Fruit fly (Drosophila melanogaster): Measurements from ENCODE around the gene CG31029.
A peak's percentile ranks its signal among the peaks of the same experiment; 100 is the strongest.

CG31029 gene

DNA sequence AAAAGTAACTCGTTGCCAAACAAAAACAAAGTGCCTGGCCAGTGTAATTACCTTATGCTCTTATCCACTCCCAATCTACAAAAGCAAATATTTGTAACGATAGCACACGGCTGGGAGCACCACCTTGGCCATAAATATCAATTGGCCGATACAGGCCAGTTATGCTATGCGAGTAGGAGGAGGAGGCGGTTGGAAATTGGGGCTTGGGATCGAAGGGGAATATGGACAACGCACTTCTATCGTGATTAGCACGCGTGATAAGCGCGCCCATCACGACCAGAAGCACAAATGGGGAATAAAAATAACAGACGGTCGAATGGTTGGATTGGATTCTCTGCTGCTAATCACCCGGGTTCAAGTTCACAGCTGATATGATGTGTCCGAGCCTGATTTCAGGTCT, 25.6 kb downstream of the CG31029 start:
- no peak for TF ChIP-seq ey (GFP tag; optimal IDR thresholded peaks at IDR 0.05)
- no peak for TF ChIP-seq GATAd (GFP tag; optimal IDR thresholded peaks at IDR 0.05)
- no peak for TF ChIP-seq Hnf4 (GFP tag; optimal IDR thresholded peaks at IDR 0.05)
- no peak for TF ChIP-seq Myc (optimal IDR thresholded peaks at IDR 0.05)
- TF ChIP-seq br (GFP tag; optimal IDR thresholded peaks at IDR 0.05), result no peak
- TF ChIP-seq tai (GFP tag; optimal IDR thresholded peaks at IDR 0.05), result no peak
- TF ChIP-seq HLH106 (tag; optimal IDR thresholded peaks at IDR 0.05), result no peak
- no peak for TF ChIP-seq Dif (GFP tag; optimal IDR thresholded peaks at IDR 0.05; ENCODE audit: partially characterized antibody)
- TF ChIP-seq dl (GFP tag; optimal IDR thresholded peaks at IDR 0.05; ENCODE audit: insufficient read depth in 1 of 2, partially characterized antibody in 2 of 2), result no peak
- no peak for TF ChIP-seq h (GFP tag; optimal IDR thresholded peaks at IDR 0.05)
- no peak for TF ChIP-seq brk (GFP tag; optimal IDR thresholded peaks at IDR 0.05)
- TF ChIP-seq N (GFP tag; optimal IDR thresholded peaks at IDR 0.05), result no peak
- no peak for TF ChIP-seq dmrt93B (GFP tag; optimal IDR thresholded peaks at IDR 0.05)

DNA sequence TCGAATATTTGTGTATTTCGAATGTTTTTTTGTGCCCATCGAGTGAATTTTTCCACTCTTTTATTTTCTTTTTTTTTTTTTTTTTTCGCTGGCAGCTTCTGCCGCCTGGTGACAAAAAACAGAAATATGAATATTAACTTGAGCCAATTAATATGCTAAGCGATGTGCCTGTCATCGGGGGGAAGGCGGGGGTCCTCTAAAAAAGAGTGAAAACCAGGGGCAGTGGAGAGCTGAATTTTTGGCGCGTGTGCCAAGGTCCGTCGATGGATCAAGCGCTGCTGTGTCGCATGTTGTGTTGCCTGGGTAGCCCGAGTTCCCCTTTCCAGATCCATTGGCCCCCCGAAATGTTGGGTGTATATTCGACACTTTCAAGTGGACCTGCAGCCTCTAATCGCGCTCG, 26.4 kb downstream of the CG31029 start:
- TF ChIP-seq sv (GFP tag; optimal IDR thresholded peaks at IDR 0.05), result no peak
- no peak for TF ChIP-seq Hr78 (GFP tag; optimal IDR thresholded peaks at IDR 0.05)
- no peak for TF ChIP-seq HLH106 (tag; optimal IDR thresholded peaks at IDR 0.05)
- no peak for TF ChIP-seq Hr83 (GFP tag; optimal IDR thresholded peaks at IDR 0.05; ENCODE audit: poor library complexity, severe bottlenecking)
- no peak for TF ChIP-seq Abd-B (GFP tag; optimal IDR thresholded peaks at IDR 0.05)
- TF ChIP-seq tai (GFP tag; optimal IDR thresholded peaks at IDR 0.05), result no peak
- TF ChIP-seq jim (GFP tag; optimal IDR thresholded peaks at IDR 0.05), result no peak
- TF ChIP-seq usp (GFP tag; optimal IDR thresholded peaks at IDR 0.05), result no peak
- no peak for TF ChIP-seq pan (optimal IDR thresholded peaks at IDR 0.05)
- TF ChIP-seq lola (GFP tag; optimal IDR thresholded peaks at IDR 0.05), result no peak
- TF ChIP-seq dsf (GFP tag; optimal IDR thresholded peaks at IDR 0.05; ENCODE audit: borderline replicate concordance), result no peak
- no peak for TF ChIP-seq CG9705 (GFP tag; optimal IDR thresholded peaks at IDR 0.05)
- no peak for TF ChIP-seq Mio (GFP tag; optimal IDR thresholded peaks at IDR 0.05)
- TF ChIP-seq woc (GFP tag; optimal IDR thresholded peaks at IDR 0.05), result no peak
- TF ChIP-seq h (GFP tag; optimal IDR thresholded peaks at IDR 0.05), result no peak
- no peak for TF ChIP-seq Jra (GFP tag; optimal IDR thresholded peaks at IDR 0.05)
- no peak for TF ChIP-seq foxo (GFP tag; optimal IDR thresholded peaks at IDR 0.05)
- TF ChIP-seq fru (GFP tag; optimal IDR thresholded peaks at IDR 0.05), result no peak

DNA sequence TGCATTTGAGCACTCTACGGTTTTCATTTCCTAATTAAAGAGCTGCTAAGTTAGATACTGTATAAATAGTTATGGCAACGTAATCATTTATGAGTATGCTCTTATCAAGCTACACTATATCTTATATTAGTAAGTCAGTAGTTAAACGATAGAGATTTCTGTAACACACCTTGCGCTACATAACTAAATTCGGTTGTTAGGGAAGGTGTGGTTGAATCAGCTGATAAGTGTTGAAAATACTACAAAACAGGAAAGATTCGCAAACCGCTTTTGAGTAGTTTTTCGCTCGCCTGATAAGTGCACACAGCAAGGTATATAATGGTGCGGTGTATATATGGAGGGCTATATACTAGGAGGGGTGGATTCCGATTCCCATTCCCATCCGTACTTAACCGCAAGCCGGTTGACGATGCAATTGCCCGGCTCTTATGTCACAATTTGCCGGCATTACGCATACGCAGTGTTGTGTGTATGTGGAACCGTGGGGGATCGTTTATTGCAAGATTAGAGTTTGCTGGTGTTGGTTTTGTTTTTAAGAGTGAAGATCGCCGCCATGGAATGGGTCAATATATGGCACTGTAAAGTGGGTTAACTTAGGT, 27.2 kb downstream of the CG31029 start:
- TF ChIP-seq rgr (GFP tag; optimal IDR thresholded peaks at IDR 0.05), result no peak
- no peak for TF ChIP-seq tai (GFP tag; optimal IDR thresholded peaks at IDR 0.05)
- no peak for TF ChIP-seq CG9705 (GFP tag; optimal IDR thresholded peaks at IDR 0.05)
- TF ChIP-seq Mio (GFP tag; optimal IDR thresholded peaks at IDR 0.05), result no peak
- no peak for TF ChIP-seq Hr83 (GFP tag; optimal IDR thresholded peaks at IDR 0.05; ENCODE audit: poor library complexity, severe bottlenecking)
- no peak for TF ChIP-seq dl (GFP tag; optimal IDR thresholded peaks at IDR 0.05; ENCODE audit: insufficient read depth in 1 of 2, partially characterized antibody in 2 of 2)
- no peak for TF ChIP-seq Hnf4 (GFP tag; optimal IDR thresholded peaks at IDR 0.05)
- no peak for TF ChIP-seq OdsH (GFP tag; optimal IDR thresholded peaks at IDR 0.05)
- TF ChIP-seq dsf (GFP tag; optimal IDR thresholded peaks at IDR 0.05; ENCODE audit: borderline replicate concordance), result no peak

DNA sequence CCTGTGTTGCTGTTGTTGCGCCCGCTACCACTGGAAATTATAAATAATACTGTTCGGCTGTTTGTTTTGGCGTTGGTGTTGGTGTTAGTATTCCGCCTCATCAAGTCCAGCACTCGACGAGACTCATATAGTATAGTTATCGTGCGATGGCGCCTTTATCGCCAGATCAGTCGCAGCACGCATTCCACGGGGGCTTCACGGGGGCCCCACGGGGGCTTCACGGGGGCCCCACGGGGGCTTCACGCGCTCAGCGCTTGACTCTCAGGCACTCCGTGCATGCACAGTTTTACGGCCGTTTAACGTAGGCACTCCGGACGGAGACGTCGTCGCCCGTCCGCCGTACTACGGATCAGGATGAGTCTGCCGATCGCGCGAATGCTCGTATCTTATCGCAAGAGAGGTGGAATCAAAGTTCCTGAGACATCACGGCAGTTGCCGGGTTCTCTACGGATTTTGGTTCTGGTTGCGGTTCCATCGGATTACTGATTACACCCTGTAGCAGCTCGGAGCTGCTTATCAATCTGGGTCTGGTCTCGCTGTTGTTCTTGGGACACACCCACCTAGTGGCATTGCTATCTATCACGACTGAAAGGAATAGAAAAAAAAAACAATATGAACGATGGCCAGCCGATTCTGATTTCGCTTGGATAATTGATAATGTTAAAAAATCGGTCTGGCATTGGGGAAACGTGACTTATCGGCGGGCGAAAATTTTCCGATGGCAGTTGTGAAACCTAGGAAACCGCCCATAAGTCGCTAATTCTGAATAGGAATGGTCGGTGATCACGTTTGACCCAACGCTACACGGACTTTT, 29.2 kb downstream of the CG31029 start:
- peak; percentile 12 for TF ChIP-seq ey (GFP tag; optimal IDR thresholded peaks at IDR 0.05)
- TF ChIP-seq Dfd (GFP tag; optimal IDR thresholded peaks at IDR 0.05), result no peak
- no peak for TF ChIP-seq tai (GFP tag; optimal IDR thresholded peaks at IDR 0.05)
- peak; percentile 73 for TF ChIP-seq Mio (GFP tag; optimal IDR thresholded peaks at IDR 0.05)
- TF ChIP-seq h (GFP tag; optimal IDR thresholded peaks at IDR 0.05), result peak; percentile 91
- TF ChIP-seq dl (GFP tag; optimal IDR thresholded peaks at IDR 0.05; ENCODE audit: insufficient read depth in 1 of 2, partially characterized antibody in 2 of 2), result no peak
- TF ChIP-seq fru (GFP tag; optimal IDR thresholded peaks at IDR 0.05), result peak; percentile 46
- TF ChIP-seq foxo (GFP tag; optimal IDR thresholded peaks at IDR 0.05), result peak in 1 of 2 experiments; percentile 51
- peak; percentile 44 for TF ChIP-seq rgr (GFP tag; optimal IDR thresholded peaks at IDR 0.05)
- TF ChIP-seq br (GFP tag; optimal IDR thresholded peaks at IDR 0.05), result peak; percentile 37
- TF ChIP-seq N (GFP tag; optimal IDR thresholded peaks at IDR 0.05), result peak; percentile 2
- TF ChIP-seq Rel (GFP tag; optimal IDR thresholded peaks at IDR 0.05), result no peak
- peak; percentile 97 for TF ChIP-seq Rel (tag; optimal IDR thresholded peaks at IDR 0.05)
- no peak for TF ChIP-seq dsf (GFP tag; optimal IDR thresholded peaks at IDR 0.05; ENCODE audit: borderline replicate concordance)
- TF ChIP-seq Sp1 (GFP tag; optimal IDR thresholded peaks at IDR 0.05), result peak; percentile 31
- no peak for TF ChIP-seq sv (GFP tag; optimal IDR thresholded peaks at IDR 0.05)
- no peak for TF ChIP-seq Hr83 (GFP tag; optimal IDR thresholded peaks at IDR 0.05; ENCODE audit: poor library complexity, severe bottlenecking)
- peak; percentile 31 for TF ChIP-seq HLH106 (tag; optimal IDR thresholded peaks at IDR 0.05)
- TF ChIP-seq Hnf4 (GFP tag; optimal IDR thresholded peaks at IDR 0.05), result peak; percentile 40
- peak; percentile 31 for TF ChIP-seq OdsH (GFP tag; optimal IDR thresholded peaks at IDR 0.05)
